Fruit fly (Drosophila melanogaster) whole organism, prepupa: ENCODE measurements around the gene Cul2.
A peak's percentile ranks its signal among the peaks of the same experiment; 100 is the strongest.

Source experiments
- CG10631 ChIP-seq: fragments of 200-800 bp; sonication (Bioruptor generic); optimal IDR thresholded peaks from 2 replicates; lab custom pipeline; 2016; ENCODE audit warnings: missing biosample characterization, missing genetic modification characterization
- CG10669 ChIP-seq: fragments of 200-800 bp; sonication (Bioruptor generic); optimal IDR thresholded peaks from 3 replicates; lab custom pipeline; 2018; ENCODE audit warnings: missing biosample characterization, mild to moderate bottlenecking, missing genetic modification characterization, moderate library complexity
- CG15336 ChIP-seq: fragments of 200-800 bp; sonication (Bioruptor generic); IDR thresholded peaks from 2 replicates; pipeline ENCODE4 v1.3.6; 2022; ENCODE audit warnings: missing biosample characterization, missing genetic modification characterization
- CG1621 ChIP-seq: fragments of 200-800 bp; sonication (Bioruptor generic); optimal IDR thresholded peaks from 3 replicates; lab custom pipeline; 2018; ENCODE audit warnings: missing biosample characterization, mild to moderate bottlenecking, missing genetic modification characterization
- CG3032 ChIP-seq: fragments of 200-800 bp; optimal IDR thresholded peaks from 2 replicates; lab custom pipeline; 2019; ENCODE audit warnings: missing biosample characterization, mild to moderate bottlenecking, missing genetic modification characterization, moderate library complexity
- CG34406 ChIP-seq: fragments of 200-800 bp; sonication (Bioruptor generic); optimal IDR thresholded peaks from 3 replicates; lab custom pipeline; 2016; ENCODE audit warnings: missing biosample characterization, missing genetic modification characterization
- CG6163 ChIP-seq: fragments of 200-800 bp; sonication (Bioruptor generic); IDR thresholded peaks from 3 replicates; pipeline ENCODE4 v1.3.6; 2022; ENCODE audit warnings: missing biosample characterization, missing genetic modification characterization
- CG6276 ChIP-seq: fragments of 200-800 bp; sonication (Bioruptor generic); optimal IDR thresholded peaks from 2 replicates; lab custom pipeline; 2017; ENCODE audit warnings: missing biosample characterization, mild to moderate bottlenecking, missing genetic modification characterization
- CG6808 ChIP-seq: fragments of 200-800 bp; sonication (Bioruptor generic); optimal IDR thresholded peaks from 3 replicates; lab custom pipeline; 2017; ENCODE audit warnings: missing biosample characterization, missing genetic modification characterization, mild to moderate bottlenecking, moderate library complexity, missing genetic modification reagents
- CG7368 ChIP-seq: fragments of 200-800 bp; sonication (Bioruptor generic); optimal IDR thresholded peaks from 3 replicates; lab custom pipeline; 2016; ENCODE audit warnings: missing biosample characterization, missing genetic modification characterization
- CG8119 ChIP-seq: fragments of 200-800 bp; sonication (Bioruptor generic); IDR thresholded peaks from 3 replicates; pipeline ENCODE4 v1.3.6; 2022; ENCODE audit warnings: missing biosample characterization, missing genetic modification characterization
- CG9139 ChIP-seq: fragments of 200-800 bp; sonication (Bioruptor generic); optimal IDR thresholded peaks from 3 replicates; lab custom pipeline; 2017; ENCODE audit warnings: missing biosample characterization, mild to moderate bottlenecking, missing genetic modification characterization
- Eip75B ChIP-seq: fragments of 200-800 bp; sonication (Bioruptor generic); optimal IDR thresholded peaks from 3 replicates; lab custom pipeline; 2016; ENCODE audit warnings: missing biosample characterization, missing genetic modification characterization
- Eip78C ChIP-seq: fragments of 200-800 bp; sonication (Bioruptor generic); peaks from one replicate; lab custom pipeline; 2016; ENCODE audit warnings: missing biosample characterization, missing genetic modification characterization
- Ets21C ChIP-seq: fragments of 200-800 bp; sonication (Bioruptor generic); optimal IDR thresholded peaks from 3 replicates; lab custom pipeline; 2016; ENCODE audit warnings: missing biosample characterization, missing genetic modification characterization
- Ets96B ChIP-seq: fragments of 200-800 bp; optimal IDR thresholded peaks from 2 replicates; lab custom pipeline; 2019; ENCODE audit warnings: missing biosample characterization, mild to moderate bottlenecking, missing genetic modification characterization, moderate library complexity
- Gug ChIP-seq: fragments of 200-800 bp; sonication (Bioruptor generic); IDR thresholded peaks from 2 replicates; pipeline ENCODE4 v1.3.6; 2022; ENCODE audit warnings: missing biosample characterization, missing genetic modification characterization
- Hr38 ChIP-seq: sonication (Bioruptor generic); optimal IDR thresholded peaks from 2 replicates; lab custom pipeline; 2016; ENCODE audit warnings: missing biosample characterization, missing genetic modification characterization
- Hr39 ChIP-seq: fragments of 200-800 bp; sonication (Bioruptor generic); optimal IDR thresholded peaks from 2 replicates; lab custom pipeline; 2016; ENCODE audit warnings: missing biosample characterization, missing genetic modification characterization
- Lpt ChIP-seq: fragments of 200-800 bp; sonication (Bioruptor generic); optimal IDR thresholded peaks from 3 replicates; lab custom pipeline; 2016; ENCODE audit warnings: missing biosample characterization, missing genetic modification characterization
- OdsH ChIP-seq: fragments of 200-800 bp; sonication (Bioruptor generic); optimal IDR thresholded peaks from 3 replicates; lab custom pipeline; 2016; ENCODE audit warnings: missing biosample characterization, missing genetic modification characterization
- Smox ChIP-seq: fragments of 200-800 bp; sonication (Bioruptor generic); optimal IDR thresholded peaks from 3 replicates; lab custom pipeline; 2016; ENCODE audit warnings: missing biosample characterization, missing genetic modification characterization
- Sox102F ChIP-seq: fragments of 200-800 bp; sonication (Bioruptor generic); optimal IDR thresholded peaks from 2 replicates; lab custom pipeline; 2016; ENCODE audit warnings: missing biosample characterization, mild to moderate bottlenecking, missing genetic modification characterization
- achi ChIP-seq: fragments of 200-800 bp; sonication (Bioruptor generic); optimal IDR thresholded peaks from 3 replicates; lab custom pipeline; 2016; ENCODE audit warnings: missing biosample characterization, missing genetic modification characterization
- cyc ChIP-seq: fragments of 200-800 bp; sonication (Bioruptor generic); optimal IDR thresholded peaks from 3 replicates; lab custom pipeline; 2016; ENCODE audit warnings: missing biosample characterization, missing genetic modification characterization
- dsx ChIP-seq: fragments of 200-800 bp; optimal IDR thresholded peaks from 3 replicates; lab custom pipeline; 2019; ENCODE audit warnings: missing biosample characterization, mild to moderate bottlenecking, missing genetic modification characterization, moderate library complexity; ENCODE audit not compliant: poor library complexity, severe bottlenecking
- eg ChIP-seq: fragments of 200-800 bp; sonication (Bioruptor generic); IDR thresholded peaks from 3 replicates; pipeline ENCODE4 v1.3.6; 2022; ENCODE audit warnings: missing biosample characterization, missing genetic modification characterization
- esn ChIP-seq: fragments of 200-800 bp; sonication (Bioruptor generic); optimal IDR thresholded peaks from 2 replicates; lab custom pipeline; 2016; ENCODE audit warnings: missing biosample characterization, mild to moderate bottlenecking, missing genetic modification characterization, moderate library complexity
- pdm3 ChIP-seq: fragments of 200-800 bp; sonication (Bioruptor generic); optimal IDR thresholded peaks from 3 replicates; lab custom pipeline; 2016; ENCODE audit warnings: missing biosample characterization, missing genetic modification characterization
- salr ChIP-seq, 2 experiments: fragments of 200-800 bp; sonication (Bioruptor generic); optimal IDR thresholded peaks; 3 replicates each; lab custom pipeline; 2016 to 2018; ENCODE audit warnings: missing biosample characterization in 2 of 2, missing genetic modification characterization in 2 of 2, mild to moderate bottlenecking in 1 of 2
- ss ChIP-seq, 2 experiments: fragments of 200-800 bp; sonication (Bioruptor generic); optimal IDR thresholded peaks; 2 replicates in 1 of 2; 3 replicates in 1 of 2; lab custom pipeline; 2017 to 2018; ENCODE audit warnings: mild to moderate bottlenecking in 2 of 2, missing biosample characterization in 2 of 2, missing genetic modification characterization in 2 of 2, moderate library complexity in 1 of 2
- svp ChIP-seq: fragments of 200-800 bp; sonication (Bioruptor generic); peaks from one replicate; lab custom pipeline; 2016; ENCODE audit warnings: missing biosample characterization, missing genetic modification characterization
- topi ChIP-seq: fragments of 200-800 bp; sonication (Bioruptor generic); optimal IDR thresholded peaks from 3 replicates; lab custom pipeline; 2016; ENCODE audit warnings: missing biosample characterization, missing genetic modification characterization
- vri ChIP-seq: fragments of 200-800 bp; sonication (Bioruptor generic); optimal IDR thresholded peaks from 3 replicates; lab custom pipeline; 2016; ENCODE audit warnings: missing biosample characterization, mild to moderate bottlenecking, missing genetic modification characterization

The Cul2 gene

dm6 chr2L:21623685-21624471, 34.7 kb upstream of the Cul2 start, which contains the start of gene CG2201 (continued):
- TF ChIP-seq topi (peak; percentile 38), ss (GFP tag; optimal IDR thresholded peaks at IDR 0.05; lab: Kevin White, UChicago) (peak in 1 of 2 experiments; percentile 4), CG34406 (GFP tag; lab: Kevin White, UChicago) (no peak), Hr39 (GFP tag; lab: Kevin White, UChicago) (peak; percentile 40), CG10631 (peak; percentile 40), CG9139 (GFP tag; lab: Kevin White, UChicago) (no peak), eg (GFP tag; lab: Robert Waterston, UW) (no peak; the same call in 2 of the 3 replicates), CG15336 (peak; percentile 10), Sox102F (peak; percentile 64), esn (peak; percentile 55), pdm3 (GFP tag; lab: Kevin White, UChicago) (peak; percentile 35), vri (peak; percentile 16), cyc (GFP tag; lab: Kevin White, UChicago) (peak; percentile 14), dsx (GFP tag; lab: Kevin White, UChicago) (no peak), Smox (GFP tag; lab: Kevin White, UChicago) (peak; percentile 24), CG6808 (GFP tag; lab: Kevin White, UChicago) (no peak), CG10669 (GFP tag; lab: Kevin White, UChicago) (no peak), CG7368 (GFP tag; lab: Kevin White, UChicago) (no peak), OdsH (GFP tag; lab: Kevin White, UChicago) (peak; percentile 38), Gug (no peak), Hr38 (GFP tag; lab: Kevin White, UChicago) (no peak)

dm6 chr2L:21624472-21624787, 34.1 kb upstream of the Cul2 start:
- TF ChIP-seq achi (GFP tag; lab: Kevin White, UChicago), result peak; percentile 48
- TF ChIP-seq svp, result peak; percentile 27
- no peak for TF ChIP-seq CG3032 (tag; lab: Kevin White, UChicago)

- no peak for TF ChIP-seq Sox102F
- TF ChIP-seq salr (GFP tag; optimal IDR thresholded peaks at IDR 0.05; lab: Kevin White, UChicago), result no peak
- TF ChIP-seq Eip78C (GFP tag; lab: Kevin White, UChicago), result no peak
- no peak for TF ChIP-seq Ets21C (GFP tag; lab: Kevin White, UChicago)
- TF ChIP-seq Gug, result no peak
- peak; percentile 15; the same call in 1 of the 3 replicates for TF ChIP-seq CG6163 (GFP tag; lab: Robert Waterston, UW)
- no peak for TF ChIP-seq Lpt
- TF ChIP-seq svp, result peak; percentile 88
- no peak for TF ChIP-seq Eip75B
Measured at dm6 chr2L:21627957-21628356, 30.6 kb upstream of the Cul2 start.

dm6 chr2L:21628533-21628932, 30.0 kb upstream of the Cul2 start:
- TF ChIP-seq Eip78C (GFP tag; lab: Kevin White, UChicago) (peak; percentile 53), CG34406 (GFP tag; lab: Kevin White, UChicago) (no peak), CG1621 (tag; lab: Kevin White, UChicago) (peak; percentile 33), achi (GFP tag; lab: Kevin White, UChicago) (no peak), CG8119 (GFP tag; lab: Robert Waterston, UW) (0 out of 3 replicates have a peak, but pooled peaks have one; percentile 14), CG6808 (GFP tag; lab: Kevin White, UChicago) (peak; percentile 7), CG9139 (GFP tag; lab: Kevin White, UChicago) (peak; percentile 4), CG3032 (tag; lab: Kevin White, UChicago) (no peak), ss (GFP tag; optimal IDR thresholded peaks at IDR 0.05; lab: Kevin White, UChicago) (peak in 1 of 2 experiments; percentile 35), CG6276 (GFP tag; lab: Kevin White, UChicago) (peak; percentile 24), dsx (GFP tag; lab: Kevin White, UChicago) (peak; percentile 34), Ets96B (tag; lab: Kevin White, UChicago) (peak; percentile 3)
